Worm (Caenorhabditis elegans) whole organism, L1 larva: ENCODE data around the gene sre-24.

Experiments
- C04F5.9 ChIP-seq: sonication (generic microtip); optimal IDR thresholded peaks from 2 replicates; lab custom pipeline; 2016; ENCODE audit warnings: missing genetic modification characterization, missing compliant biosample characterization
- C34B4.2 ChIP-seq: sonication (generic microtip); optimal IDR thresholded peaks from 2 replicates; lab custom pipeline; 2017; ENCODE audit warnings: mild to moderate bottlenecking, missing genetic modification characterization, missing compliant biosample characterization
- aly-2 ChIP-seq: fragments of 150-350 bp; optimal IDR thresholded peaks from 2 replicates; lab custom pipeline; 2014; ENCODE audit warnings: missing biosample characterization, missing genetic modification characterization
- blmp-1 ChIP-seq: fragments of 150-350 bp; optimal IDR thresholded peaks from 2 replicates; lab custom pipeline; 2014; ENCODE audit warnings: missing biosample characterization, missing genetic modification characterization
- ceh-63 ChIP-seq: fragments of 200-800 bp; sonication (Bioruptor generic); optimal IDR thresholded peaks from 2 replicates; lab custom pipeline; 2018; ENCODE audit warnings: mild to moderate bottlenecking, missing genetic modification characterization, missing compliant biosample characterization
- ceh-8 ChIP-seq: fragments of 200-800 bp; sonication (Bioruptor generic); optimal IDR thresholded peaks from 2 replicates; lab custom pipeline; 2018; ENCODE audit warnings: mild to moderate bottlenecking, missing genetic modification characterization, moderate library complexity, missing compliant biosample characterization
- dpl-1 ChIP-seq, 3 experiments: fragments of 150-350 bp in 2 of 3; sonication (generic microtip) in 1 of 3; optimal IDR thresholded peaks; 2 replicates each; lab custom pipeline; 2014 to 2017; ENCODE audit warnings: missing biosample characterization in 3 of 3, missing genetic modification characterization in 3 of 3, missing genetic modification reagents in 3 of 3
- dsc-1 ChIP-seq: sonication (generic microtip); optimal IDR thresholded peaks from 2 replicates; lab custom pipeline; 2016; ENCODE audit warnings: mild to moderate bottlenecking, missing genetic modification characterization, missing compliant biosample characterization
- efl-1 ChIP-seq, 4 experiments: fragments of 150-350 bp; optimal IDR thresholded peaks in 3 of 4; peaks in 1 of 4; 1 replicate in 1 of 4; 2 replicates in 3 of 4; lab custom pipeline; 2014; ENCODE audit warnings: missing biosample characterization in 2 of 4, missing genetic modification characterization in 2 of 4, missing genetic modification reagents in 2 of 4
- elt-2 ChIP-seq: sonication (generic microtip); optimal IDR thresholded peaks from 2 replicates; lab custom pipeline; 2016; ENCODE audit warnings: missing genetic modification characterization, mild to moderate bottlenecking, inconsistent platforms, missing compliant biosample characterization, missing genetic modification reagents
- elt-3 ChIP-seq, 6 experiments: fragments of 150-350 bp in 1 of 6; sonication (generic microtip); optimal IDR thresholded peaks; 2 replicates each; lab custom pipeline; 2017 to 2018; ENCODE audit warnings: missing biosample characterization in 6 of 6, missing genetic modification characterization in 6 of 6, inconsistent platforms in 1 of 6
- fkh-4 ChIP-seq: sonication (generic microtip); optimal IDR thresholded peaks from 2 replicates; lab custom pipeline; 2016; ENCODE audit warnings: missing compliant biosample characterization, missing genetic modification characterization, borderline replicate concordance
- fkh-8 ChIP-seq: sonication (generic microtip); optimal IDR thresholded peaks from 2 replicates; lab custom pipeline; 2016; ENCODE audit warnings: mild to moderate bottlenecking, missing genetic modification characterization, missing compliant biosample characterization
- fos-1 ChIP-seq: fragments of 150-350 bp; optimal IDR thresholded peaks from 2 replicates; lab custom pipeline; 2014; ENCODE audit warnings: missing biosample characterization, missing genetic modification characterization
- grh-1 ChIP-seq: fragments of 200-800 bp; sonication (Bioruptor generic); IDR thresholded peaks from 2 replicates; pipeline ENCODE4 v1.3.6; 2022; ENCODE audit warnings: missing genetic modification reagents, missing genetic modification characterization, missing compliant biosample characterization
- hpl-2 ChIP-seq: fragments of 150-350 bp; optimal IDR thresholded peaks from 2 replicates; lab custom pipeline; 2014; ENCODE audit warnings: missing biosample characterization, missing genetic modification reagents, missing genetic modification characterization
- isw-1 ChIP-seq: fragments of 200-800 bp; sonication (Bioruptor generic); IDR thresholded peaks from 2 replicates; pipeline ENCODE4 v1.3.6; 2022; ENCODE audit warnings: missing genetic modification characterization, missing compliant biosample characterization
- lin-13 ChIP-seq: fragments of 150-350 bp; optimal IDR thresholded peaks from 2 replicates; lab custom pipeline; 2014; ENCODE audit warnings: missing biosample characterization, missing genetic modification reagents, missing genetic modification characterization
- lin-39 ChIP-seq: fragments of 150-350 bp; optimal IDR thresholded peaks from 2 replicates; lab custom pipeline; 2014; ENCODE audit warnings: missing biosample characterization, missing genetic modification reagents, missing genetic modification characterization
- mab-9 ChIP-seq: fragments of 200-800 bp; sonication (Bioruptor generic); IDR thresholded peaks from 2 replicates; pipeline ENCODE4 v1.3.6; 2022; ENCODE audit warnings: missing genetic modification reagents, missing genetic modification characterization, missing compliant biosample characterization
- nhr-237 ChIP-seq: fragments of 150-350 bp; optimal IDR thresholded peaks from 2 replicates; lab custom pipeline; 2014; ENCODE audit warnings: missing biosample characterization, missing genetic modification characterization
- nhr-47 ChIP-seq: sonication (generic microtip); optimal IDR thresholded peaks from 2 replicates; lab custom pipeline; 2016; ENCODE audit warnings: mild to moderate bottlenecking, missing genetic modification characterization, moderate library complexity, missing compliant biosample characterization
- nhr-71 ChIP-seq: sonication (generic microtip); optimal IDR thresholded peaks from 2 replicates; lab custom pipeline; 2016; ENCODE audit warnings: mild to moderate bottlenecking, missing genetic modification characterization, moderate library complexity, missing compliant biosample characterization
- nhr-84 ChIP-seq: sonication (generic microtip); optimal IDR thresholded peaks from 2 replicates; lab custom pipeline; 2017; ENCODE audit warnings: missing biosample characterization, missing genetic modification characterization
- nhr-85 ChIP-seq: sonication (generic microtip); peaks from one replicate; lab custom pipeline; 2016; ENCODE audit warnings: missing genetic modification characterization, inconsistent platforms, missing compliant biosample characterization
- pax-3 ChIP-seq: fragments of 200-800 bp; sonication (Bioruptor generic); optimal IDR thresholded peaks from 2 replicates; lab custom pipeline; 2018; ENCODE audit warnings: mild to moderate bottlenecking, missing genetic modification characterization, moderate library complexity, missing compliant biosample characterization
- sptf-1 ChIP-seq: fragments of 150-350 bp; optimal IDR thresholded peaks from 2 replicates; lab custom pipeline; 2014; ENCODE audit warnings: missing biosample characterization, missing genetic modification characterization
- sup-37 ChIP-seq: fragments of 200-800 bp; sonication (Bioruptor generic); optimal IDR thresholded peaks from 2 replicates; lab custom pipeline; 2018; ENCODE audit warnings: mild to moderate bottlenecking, missing genetic modification characterization, missing compliant biosample characterization
- tbx-2 ChIP-seq: sonication (generic microtip); optimal IDR thresholded peaks from 2 replicates; lab custom pipeline; 2016; ENCODE audit warnings: missing genetic modification characterization, missing compliant biosample characterization
- tlp-1 ChIP-seq: fragments of 150-350 bp; optimal IDR thresholded peaks from 2 replicates; lab custom pipeline; 2014; ENCODE audit warnings: missing biosample characterization, missing genetic modification characterization
- unc-30 ChIP-seq: sonication (generic microtip); optimal IDR thresholded peaks from 2 replicates; lab custom pipeline; 2017; ENCODE audit warnings: missing biosample characterization, missing genetic modification characterization
- unc-98 ChIP-seq: fragments of 200-800 bp; sonication (Bioruptor generic); IDR thresholded peaks from 2 replicates; pipeline ENCODE4 v1.3.6; 2022; ENCODE audit warnings: missing genetic modification characterization, missing compliant biosample characterization
- vab-15 ChIP-seq: sonication (generic microtip); optimal IDR thresholded peaks from 2 replicates; lab custom pipeline; 2017; ENCODE audit warnings: missing genotype, mild to moderate bottlenecking, missing genetic modification characterization, missing compliant biosample characterization
- zag-1 ChIP-seq: fragments of 150-350 bp; optimal IDR thresholded peaks from 2 replicates; lab custom pipeline; 2014; ENCODE audit warnings: missing biosample characterization, missing genetic modification characterization
- zip-4 ChIP-seq: fragments of 200-800 bp; sonication (Bioruptor generic); optimal IDR thresholded peaks from 2 replicates; lab custom pipeline; 2018; ENCODE audit warnings: mild to moderate bottlenecking, missing genetic modification characterization, moderate library complexity, missing compliant biosample characterization
- ztf-11 ChIP-seq, 2 experiments: sonication (generic microtip); optimal IDR thresholded peaks; 2 replicates each; lab custom pipeline; 2016 to 2017; ENCODE audit warnings: missing genetic modification characterization in 2 of 2, missing biosample characterization in 1 of 2, missing compliant biosample characterization in 1 of 2
- ztf-4 ChIP-seq: fragments of 150-350 bp; optimal IDR thresholded peaks from 2 replicates; lab custom pipeline; 2014; ENCODE audit warnings: missing biosample characterization, missing genetic modification characterization

sre-24 gene

DNA sequence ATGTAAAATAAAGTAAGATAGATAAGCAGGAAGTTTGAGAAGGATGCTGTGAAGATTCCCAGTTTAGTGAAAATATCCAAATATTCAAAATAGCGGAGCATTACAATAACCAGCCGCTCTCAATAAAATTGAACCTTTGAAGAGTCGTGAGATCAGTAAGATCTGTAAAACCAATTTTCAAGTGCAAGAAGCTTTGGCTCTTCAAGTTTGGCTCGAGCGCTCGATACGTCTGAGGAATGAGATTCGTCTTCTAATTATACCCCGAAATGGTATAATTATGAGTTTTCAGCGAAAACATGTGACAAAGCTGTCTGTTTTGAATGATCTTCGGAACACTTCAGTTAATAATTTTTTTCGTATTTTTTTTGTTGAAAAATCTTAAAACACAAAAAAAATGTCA, 15.4 kb downstream of the sre-24 start, which contains the start of gene str-46:
str-46 (minus strand) TSS at position 101 of the 400 bp plus-strand sequence.
- no peak for TF ChIP-seq nhr-47 (tag; lab: Kevin White, UChicago)
- TF ChIP-seq lin-39 (tag; lab: Kevin White, UChicago): no peak
- TF ChIP-seq efl-1 (optimal IDR thresholded peaks at IDR 0.05; lab: Kevin White, UChicago): no peak
- peak in 1 of 2 experiments; percentile 8 for TF ChIP-seq efl-1 (GFP tag; optimal IDR thresholded peaks at IDR 0.05 in 1 of 2; lab: Kevin White, UChicago)
- no peak for TF ChIP-seq blmp-1 (tag; lab: Kevin White, UChicago)

ce11 chrV:2903227-2903626, 18.7 kb downstream of the sre-24 start, which contains the start of gene C31B8.7:
Gene C31B8.7, minus strand, starts transcription at chrV:2903327.
- TF ChIP-seq elt-2 (tag; lab: Kevin White, UChicago): no peak
- TF ChIP-seq dpl-1 (GFP tag; optimal IDR thresholded peaks at IDR 0.05; lab: Kevin White, UChicago): no peak
- TF ChIP-seq lin-13: no peak
- TF ChIP-seq grh-1 (GFP tag; lab: Robert Waterston, UW): no peak
- no peak for TF ChIP-seq ztf-4 (tag; lab: Kevin White, UChicago)
- no peak for TF ChIP-seq zip-4 (GFP tag; lab: Kevin White, UChicago)
- no peak for TF ChIP-seq unc-30
- TF ChIP-seq mab-9 (GFP tag; lab: Robert Waterston, UW): no peak
- no peak for TF ChIP-seq hpl-2 (GFP tag; lab: Kevin White, UChicago)
- no peak for TF ChIP-seq isw-1 (GFP tag; lab: Robert Waterston, UW)
- no peak for TF ChIP-seq vab-15 (tag; lab: Kevin White, UChicago)
- TF ChIP-seq pax-3 (tag; lab: Kevin White, UChicago): no peak
- no peak for TF ChIP-seq C04F5.9
- TF ChIP-seq sup-37 (GFP tag; lab: Kevin White, UChicago): no peak
- TF ChIP-seq aly-2: no peak
- TF ChIP-seq zag-1 (tag; lab: Kevin White, UChicago): no peak
- no peak for TF ChIP-seq blmp-1 (tag; lab: Kevin White, UChicago)
- TF ChIP-seq unc-98 (GFP tag; lab: Robert Waterston, UW): no peak

DNA sequence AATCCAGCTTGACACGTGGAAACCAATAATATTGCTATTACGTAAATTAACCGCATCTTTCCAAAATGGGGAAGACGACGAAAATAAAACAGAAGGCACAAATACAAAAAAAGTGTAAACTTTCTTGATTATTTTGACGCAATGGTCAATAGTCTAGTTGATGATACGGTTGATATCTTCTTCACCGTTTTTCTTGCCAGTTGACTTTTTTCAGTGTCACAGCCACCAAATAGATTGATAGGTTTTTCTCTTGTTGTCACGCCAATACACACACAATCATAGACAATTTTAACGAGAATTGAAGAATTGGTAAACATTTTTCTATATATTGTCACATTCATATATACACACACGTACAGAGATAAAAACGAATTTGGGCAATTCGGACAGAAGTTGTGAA, 25.0 kb downstream of the sre-24 start, which contains the start of gene zmp-3:
zmp-3 (minus strand) TSS at position 101 of the 400 bp plus-strand sequence.
- TF ChIP-seq nhr-85 (tag; lab: Kevin White, UChicago): peak; percentile 60
- TF ChIP-seq nhr-237 (tag; lab: Kevin White, UChicago): no peak
- peak in 1 of 6 experiments; percentile 42 for TF ChIP-seq elt-3 (tag; optimal IDR thresholded peaks at IDR 0.05; lab: Kevin White, UChicago)
- TF ChIP-seq dsc-1 (tag; lab: Kevin White, UChicago): no peak

ce11 chrV:2912901-2913300, 28.4 kb downstream of the sre-24 start, which contains the start of gene C31B8.9:
Gene C31B8.9, minus strand, starts transcription at chrV:2913001.
- TF ChIP-seq fkh-4 (tag; lab: Kevin White, UChicago): no peak
- TF ChIP-seq tbx-2 (tag; lab: Kevin White, UChicago): no peak
- no peak for TF ChIP-seq tlp-1 (tag; lab: Kevin White, UChicago)
- no peak for TF ChIP-seq dpl-1 (GFP tag; optimal IDR thresholded peaks at IDR 0.05; lab: Kevin White, UChicago)
- no peak for TF ChIP-seq nhr-71 (tag; lab: Kevin White, UChicago)
- TF ChIP-seq C34B4.2 (tag; lab: Kevin White, UChicago): no peak
- TF ChIP-seq sptf-1 (tag; lab: Kevin White, UChicago): no peak
- TF ChIP-seq fos-1 (tag; lab: Kevin White, UChicago): no peak
- no peak for TF ChIP-seq nhr-84 (tag; lab: Kevin White, UChicago)

ce11 chrV:2913948-2914347, 29.4 kb downstream of the sre-24 start, which contains the start of gene srh-146:
Gene srh-146, plus strand, starts transcription at chrV:2914248.
- TF ChIP-seq unc-30: no peak
- TF ChIP-seq vab-15 (tag; lab: Kevin White, UChicago): no peak
- no peak for TF ChIP-seq ztf-11 (tag; optimal IDR thresholded peaks at IDR 0.05; lab: Kevin White, UChicago)
- TF ChIP-seq ceh-8: no peak
- TF ChIP-seq mab-9 (GFP tag; lab: Robert Waterston, UW): no peak
- no peak for TF ChIP-seq blmp-1 (tag; lab: Kevin White, UChicago)
- TF ChIP-seq sup-37 (GFP tag; lab: Kevin White, UChicago): no peak
- no peak for TF ChIP-seq unc-98 (GFP tag; lab: Robert Waterston, UW)
- no peak for TF ChIP-seq fkh-8
- no peak for TF ChIP-seq grh-1 (GFP tag; lab: Robert Waterston, UW)
- no peak for TF ChIP-seq ceh-63 (GFP tag; lab: Kevin White, UChicago)
- TF ChIP-seq nhr-47 (tag; lab: Kevin White, UChicago): no peak
- TF ChIP-seq, all 84 proteins: peak for 0
